Worm (Caenorhabditis elegans) whole organism, L2 larva: Measurements from ENCODE around the gene srh-146.

Source experiments
- ZK546.5 ChIP-seq: sonication (generic microtip); optimal IDR thresholded peaks from 2 replicates; lab custom pipeline; 2017; ENCODE audit warnings: missing biosample characterization, missing genetic modification characterization
- fos-1 ChIP-seq: fragments of 150-350 bp; optimal IDR thresholded peaks from 2 replicates; lab custom pipeline; 2014; ENCODE audit warnings: missing biosample characterization, missing genetic modification characterization
- sma-9 ChIP-seq, 2 experiments: fragments of 150-350 bp in 1 of 2; sonication (generic microtip) in 1 of 2; optimal IDR thresholded peaks; 2 replicates each; lab custom pipeline; 2014 to 2016; ENCODE audit warnings: missing genetic modification characterization in 2 of 2, mild to moderate bottlenecking in 1 of 2, missing biosample characterization in 1 of 2, missing compliant biosample characterization in 1 of 2, missing genetic modification reagents in 1 of 2, moderate library complexity in 1 of 2
- unc-62 ChIP-seq: fragments of 150-350 bp; optimal IDR thresholded peaks from 2 replicates; lab custom pipeline; 2014; ENCODE audit warnings: missing biosample characterization, missing genetic modification reagents, missing genetic modification characterization

DNA sequence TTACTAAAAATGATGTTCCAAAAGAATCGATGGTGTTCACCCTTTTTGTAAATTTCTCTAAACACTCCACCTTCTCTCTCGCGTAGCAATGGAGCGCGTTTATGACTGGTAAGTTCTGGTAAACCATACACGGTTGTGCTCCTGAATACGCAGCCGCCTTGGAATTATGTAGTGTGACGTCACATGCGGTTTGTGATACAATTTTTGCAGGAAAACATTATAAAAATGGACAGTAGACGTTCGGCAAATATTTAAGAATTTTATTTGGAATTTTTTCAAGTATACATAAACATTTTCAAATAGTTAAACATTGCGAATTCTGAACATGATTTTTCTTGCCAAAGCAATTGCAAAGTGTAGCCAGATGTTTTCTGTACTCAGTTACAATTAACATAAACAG lies 36.5 kb upstream of the srh-146 start, which contains the start of gene F37B4.10:
- TF ChIP-seq unc-62 (no peak), sma-9 (GFP tag; optimal IDR thresholded peaks at IDR 0.05; lab: Kevin White, UChicago) (no peak), sma-9 (tag; optimal IDR thresholded peaks at IDR 0.05; lab: Kevin White, UChicago) (no peak), fos-1 (tag; lab: Kevin White, UChicago) (no peak), ZK546.5 (tag; lab: Kevin White, UChicago) (no peak)
